Worm (Caenorhabditis elegans) whole organism, dauer: ENCODE data around the gene ooc-5.

Experiments
- unc-62 ChIP-seq: sonication (generic microtip); optimal IDR thresholded peaks from 2 replicates; lab custom pipeline; 2017; ENCODE audit warnings: missing biosample characterization, missing genetic modification reagents, missing genetic modification characterization

The ooc-5 gene

DNA sequence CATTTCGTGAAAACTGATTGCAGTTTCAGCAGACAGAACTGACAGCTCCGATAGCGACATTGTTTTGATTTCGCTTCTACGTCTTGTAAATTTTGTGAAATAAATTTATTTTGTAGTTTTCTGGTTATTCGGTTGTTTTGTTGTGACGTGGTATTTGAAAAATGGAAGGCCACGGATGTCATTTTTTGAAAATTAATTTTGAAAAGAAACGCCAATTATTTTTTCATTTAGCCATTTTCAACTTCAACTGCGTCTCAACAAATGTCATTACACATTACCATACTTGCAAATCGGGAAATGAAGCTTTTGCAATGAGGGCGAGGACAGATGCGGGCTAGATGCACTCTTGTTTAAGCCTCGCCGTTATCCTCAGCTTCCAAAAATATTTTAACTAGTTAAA lies 5.0 kb upstream of the ooc-5 start, which contains the start of gene C18E9.8:
Gene C18E9.8, minus strand, starts transcription at position 101 of the 400 bp plus-strand sequence.
- no peak for TF ChIP-seq unc-62 (GFP tag; lab: Kevin White, UChicago)

- no peak for TF ChIP-seq unc-62 (GFP tag; lab: Kevin White, UChicago)
Observed at ce11 chrII:8989444-8989843, 3.5 kb upstream of the ooc-5 start, which contains the start of gene C18E9.9. Gene C18E9.9, minus strand, starts transcription at chrII:8989544.

DNA sequence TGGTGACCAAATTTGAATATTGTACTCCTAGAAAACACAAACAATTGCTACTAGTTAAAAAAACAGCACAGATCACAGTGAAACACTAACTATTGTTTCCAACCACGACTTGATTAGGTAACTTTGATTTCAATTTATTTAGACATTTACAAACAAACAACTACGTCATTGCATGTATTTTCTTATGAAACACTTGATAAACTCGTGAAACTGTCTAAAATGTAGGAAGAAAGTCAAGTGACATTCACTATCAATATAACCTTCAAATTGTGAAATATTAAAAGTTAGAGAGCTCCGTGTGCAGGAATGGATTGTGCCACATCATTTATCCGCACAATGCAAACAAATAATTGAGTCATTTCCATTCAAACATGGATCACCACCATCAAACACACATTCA lies 2.7 kb upstream of the ooc-5 start:
- TF ChIP-seq unc-62 (GFP tag; lab: Kevin White, UChicago) = no peak

DNA sequence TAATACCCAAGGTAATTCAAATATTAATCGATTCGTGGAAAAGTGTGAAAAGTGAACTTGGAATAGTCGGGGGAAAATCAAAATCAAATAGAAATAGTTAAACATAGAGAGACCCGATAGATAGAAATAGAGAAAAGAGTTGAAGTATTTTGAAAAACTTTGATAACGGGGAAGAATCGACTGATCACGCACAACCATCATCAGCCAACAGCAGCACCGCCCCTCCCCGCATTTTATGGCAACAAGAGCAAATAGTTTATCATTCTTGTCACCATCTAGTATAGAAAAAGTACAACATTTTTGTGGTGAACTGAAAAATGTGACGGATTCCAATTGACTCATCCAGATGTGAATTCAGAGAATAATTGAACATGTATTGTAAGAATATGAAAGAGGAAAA lies 1.4 kb upstream of the ooc-5 start:
- TF ChIP-seq unc-62 (GFP tag; lab: Kevin White, UChicago) = no peak

ce11 chrII:8994336-8994735 lies 1.4 kb downstream of the ooc-5 start, which contains the start of gene F44G4.1:
Gene F44G4.1, plus strand, starts transcription at chrII:8994636.
- no peak for TF ChIP-seq unc-62 (GFP tag; lab: Kevin White, UChicago)

DNA sequence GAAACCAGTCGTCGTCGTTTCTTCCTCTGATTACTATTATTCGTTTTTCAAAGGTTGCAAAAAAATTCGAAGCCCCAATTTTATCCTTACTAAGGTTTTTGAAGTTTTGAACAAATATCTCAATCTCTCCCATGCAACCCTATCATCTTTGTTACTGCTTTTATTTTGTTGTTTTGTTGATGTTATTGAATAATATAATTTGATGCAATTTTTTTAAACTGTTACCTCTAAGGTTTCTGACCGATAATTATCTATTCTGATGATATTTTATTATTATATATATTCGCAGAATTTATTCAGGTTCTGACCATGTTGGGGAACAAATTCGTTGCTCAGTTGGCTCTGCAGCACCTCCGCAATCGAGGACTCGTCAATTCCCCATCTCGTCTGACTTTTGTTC lies 3.1 kb downstream of the ooc-5 start, which contains the start of gene ndub-2:
Gene ndub-2, plus strand, starts transcription at position 301 of the 400 bp plus-strand sequence.
- TF ChIP-seq unc-62 (GFP tag; lab: Kevin White, UChicago) = no peak

- TF ChIP-seq unc-62 (GFP tag; lab: Kevin White, UChicago) = no peak
Observed at ce11 chrII:8997479-8997878, 4.5 kb downstream of the ooc-5 start, which contains the start of the genes F44G4.3 and tdp-1. Gene F44G4.3, minus strand, starts transcription at chrII:8997662. Gene tdp-1, plus strand, starts transcription at chrII:8997825.

ce11 chrII:9000331-9000730 lies 7.4 kb downstream of the ooc-5 start, which contains the start of gene F44G4.5:
Gene F44G4.5, minus strand, starts transcription at chrII:9000431.
- TF ChIP-seq unc-62 (GFP tag; lab: Kevin White, UChicago) = no peak

- TF ChIP-seq unc-62 (GFP tag; lab: Kevin White, UChicago) = no peak
Observed at ce11 chrII:9001743-9002222, 8.8 kb downstream of the ooc-5 start, which contains the start of gene F44G4.6. Gene F44G4.6, minus strand, starts transcription at chrII:9001793.

DNA sequence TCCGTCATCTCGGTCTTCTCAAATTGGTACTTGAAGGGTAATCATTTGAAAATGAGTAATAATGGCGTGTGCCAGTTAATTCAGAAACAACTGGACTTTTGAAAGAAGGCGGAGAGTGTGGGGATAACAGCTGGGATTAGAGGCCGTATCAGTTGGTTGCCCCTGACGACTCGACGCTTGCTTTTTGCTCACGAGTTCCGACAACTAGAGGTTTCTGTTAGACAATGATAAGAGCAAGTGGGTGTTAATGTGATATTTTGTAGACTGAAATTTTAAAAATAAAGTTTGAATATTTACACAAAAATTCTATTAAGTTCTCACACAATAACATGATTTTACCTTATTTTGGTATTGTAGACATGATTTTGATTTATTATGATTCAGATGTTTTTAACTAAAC lies 12.1 kb downstream of the ooc-5 start, which contains the start of gene F44G4.7:
Gene F44G4.7, minus strand, starts transcription at position 101 of the 400 bp plus-strand sequence.
- TF ChIP-seq unc-62 (GFP tag; lab: Kevin White, UChicago) = no peak

ce11 chrII:9007741-9008140 lies 14.8 kb downstream of the ooc-5 start:
- TF ChIP-seq unc-62 (GFP tag; lab: Kevin White, UChicago) = no peak

DNA sequence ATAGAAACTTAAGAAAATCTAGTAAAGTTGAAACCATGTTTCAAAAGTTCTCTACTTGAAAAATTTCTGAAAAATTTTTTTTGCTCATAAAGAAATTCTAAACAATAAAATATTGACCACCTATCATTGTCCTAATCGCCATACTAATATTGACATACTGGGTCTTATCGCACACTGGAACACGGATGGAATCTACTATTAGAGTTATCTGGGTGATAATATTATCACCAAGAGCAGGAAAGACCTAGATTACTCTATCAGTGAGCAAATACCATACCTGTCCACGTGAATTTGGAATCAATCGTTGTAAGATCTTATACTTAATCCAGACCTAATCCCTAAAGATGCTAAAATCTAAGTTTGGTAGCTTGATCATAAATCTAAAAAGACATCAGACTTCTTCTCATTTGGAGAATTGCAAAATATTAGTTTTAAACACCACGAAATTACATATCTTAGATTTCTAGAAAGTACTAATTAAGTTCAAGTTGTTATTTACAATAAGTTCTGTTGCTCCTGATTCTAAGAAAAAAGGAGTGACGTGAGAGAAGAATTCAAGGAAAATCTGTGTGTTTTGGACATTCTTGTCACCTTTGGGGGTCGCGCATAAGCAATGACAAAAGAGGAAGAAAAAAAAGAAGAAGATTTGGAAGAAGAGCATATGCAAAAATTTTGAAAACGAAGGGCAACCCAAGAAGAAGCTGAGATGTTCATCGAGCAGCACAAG lies 17.2 kb downstream of the ooc-5 start:
- TF ChIP-seq unc-62 (GFP tag; lab: Kevin White, UChicago) = no peak

ce11 chrII:9010708-9011107 lies 17.7 kb downstream of the ooc-5 start:
- TF ChIP-seq unc-62 (GFP tag; lab: Kevin White, UChicago) = no peak

ce11 chrII:9013341-9013740 lies 20.4 kb downstream of the ooc-5 start:
- no peak for TF ChIP-seq unc-62 (GFP tag; lab: Kevin White, UChicago)

- no peak for TF ChIP-seq unc-62 (GFP tag; lab: Kevin White, UChicago)
Observed at ce11 chrII:9014188-9014587, 21.2 kb downstream of the ooc-5 start.

- TF ChIP-seq unc-62 (GFP tag; lab: Kevin White, UChicago) = no peak
Observed at ce11 chrII:9014877-9015505, 22.0 kb downstream of the ooc-5 start.
